Worm (Caenorhabditis elegans): Measurements from ENCODE around the gene algn-12.

ce11 chrV:8072047-8072446 is 37.1 kb downstream of the algn-12 start, which contains the start of gene str-144:
- TF ChIP-seq tab-1 (GFP tag; IDR thresholded peaks at IDR 0.05) (no peak), T22C8.4 (GFP tag; IDR thresholded peaks at IDR 0.05) (no peak)

All from whole organism, midembryonic.